Fruit fly (Drosophila melanogaster) whole organism, prepupa: Measurements from ENCODE around the gene CG13309.

Source experiments
- Blimp-1 ChIP-seq: fragments of 200-800 bp; sonication (Bioruptor generic); optimal IDR thresholded peaks from 3 replicates; lab custom pipeline; 2017; ENCODE audit warnings: missing biosample characterization, missing genetic modification characterization, mild to moderate bottlenecking, moderate library complexity, missing genetic modification reagents
- CG10631 ChIP-seq: fragments of 200-800 bp; sonication (Bioruptor generic); optimal IDR thresholded peaks from 2 replicates; lab custom pipeline; 2016; ENCODE audit warnings: missing biosample characterization, missing genetic modification characterization
- CG10669 ChIP-seq: fragments of 200-800 bp; sonication (Bioruptor generic); optimal IDR thresholded peaks from 3 replicates; lab custom pipeline; 2018; ENCODE audit warnings: missing biosample characterization, mild to moderate bottlenecking, missing genetic modification characterization, moderate library complexity
- CG11902 ChIP-seq: fragments of 200-800 bp; sonication (Bioruptor generic); optimal IDR thresholded peaks from 3 replicates; lab custom pipeline; 2016; ENCODE audit warnings: missing biosample characterization, missing genetic modification characterization
- CG15336 ChIP-seq: fragments of 200-800 bp; sonication (Bioruptor generic); IDR thresholded peaks from 2 replicates; pipeline ENCODE4 v1.3.6; 2022; ENCODE audit warnings: missing biosample characterization, missing genetic modification characterization
- CG1621 ChIP-seq: fragments of 200-800 bp; sonication (Bioruptor generic); optimal IDR thresholded peaks from 3 replicates; lab custom pipeline; 2018; ENCODE audit warnings: missing biosample characterization, mild to moderate bottlenecking, missing genetic modification characterization
- CG16779 ChIP-seq: fragments of 200-800 bp; sonication (Bioruptor generic); optimal IDR thresholded peaks from 3 replicates; lab custom pipeline; 2017; ENCODE audit warnings: missing biosample characterization, mild to moderate bottlenecking, missing genetic modification characterization
- CG3032 ChIP-seq: fragments of 200-800 bp; optimal IDR thresholded peaks from 2 replicates; lab custom pipeline; 2019; ENCODE audit warnings: missing biosample characterization, mild to moderate bottlenecking, missing genetic modification characterization, moderate library complexity
- CG32006 ChIP-seq: fragments of 200-800 bp; sonication (Bioruptor generic); optimal IDR thresholded peaks from 3 replicates; lab custom pipeline; 2017; ENCODE audit warnings: missing biosample characterization, mild to moderate bottlenecking, missing genetic modification characterization
- CG3919 ChIP-seq: fragments of 200-800 bp; sonication (Bioruptor generic); optimal IDR thresholded peaks from 3 replicates; lab custom pipeline; 2016; ENCODE audit warnings: missing biosample characterization, missing genetic modification characterization
- CG6163 ChIP-seq: fragments of 200-800 bp; sonication (Bioruptor generic); IDR thresholded peaks from 3 replicates; pipeline ENCODE4 v1.3.6; 2022; ENCODE audit warnings: missing biosample characterization, missing genetic modification characterization
- CG6276 ChIP-seq: fragments of 200-800 bp; sonication (Bioruptor generic); optimal IDR thresholded peaks from 2 replicates; lab custom pipeline; 2017; ENCODE audit warnings: missing biosample characterization, mild to moderate bottlenecking, missing genetic modification characterization
- CG6792 ChIP-seq: fragments of 200-800 bp; sonication (Bioruptor generic); optimal IDR thresholded peaks from 3 replicates; lab custom pipeline; 2016; ENCODE audit warnings: missing biosample characterization, missing genetic modification characterization
- CG6808 ChIP-seq: fragments of 200-800 bp; sonication (Bioruptor generic); optimal IDR thresholded peaks from 3 replicates; lab custom pipeline; 2017; ENCODE audit warnings: missing biosample characterization, missing genetic modification characterization, mild to moderate bottlenecking, moderate library complexity, missing genetic modification reagents
- CG6854 ChIP-seq: fragments of 200-800 bp; sonication (Bioruptor generic); optimal IDR thresholded peaks from 2 replicates; lab custom pipeline; 2017; ENCODE audit warnings: missing biosample characterization, mild to moderate bottlenecking, missing genetic modification characterization
- CG7368 ChIP-seq: fragments of 200-800 bp; sonication (Bioruptor generic); optimal IDR thresholded peaks from 3 replicates; lab custom pipeline; 2016; ENCODE audit warnings: missing biosample characterization, missing genetic modification characterization
- CG8319 ChIP-seq: fragments of 200-800 bp; sonication (Bioruptor generic); optimal IDR thresholded peaks from 3 replicates; lab custom pipeline; 2016; ENCODE audit warnings: missing biosample characterization, missing genetic modification characterization
- CG8632 ChIP-seq: fragments of 200-800 bp; sonication (Bioruptor generic); optimal IDR thresholded peaks from 3 replicates; lab custom pipeline; 2016; ENCODE audit warnings: missing biosample characterization, missing genetic modification characterization
- Eip75B ChIP-seq: fragments of 200-800 bp; sonication (Bioruptor generic); optimal IDR thresholded peaks from 3 replicates; lab custom pipeline; 2016; ENCODE audit warnings: missing biosample characterization, missing genetic modification characterization
- Eip93F ChIP-seq: fragments of 200-800 bp; sonication (Bioruptor generic); optimal IDR thresholded peaks from 2 replicates; lab custom pipeline; 2016; ENCODE audit warnings: missing biosample characterization, mild to moderate bottlenecking, missing genetic modification characterization
- Ets21C ChIP-seq: fragments of 200-800 bp; sonication (Bioruptor generic); optimal IDR thresholded peaks from 3 replicates; lab custom pipeline; 2016; ENCODE audit warnings: missing biosample characterization, missing genetic modification characterization
- Gug ChIP-seq: fragments of 200-800 bp; sonication (Bioruptor generic); IDR thresholded peaks from 2 replicates; pipeline ENCODE4 v1.3.6; 2022; ENCODE audit warnings: missing biosample characterization, missing genetic modification characterization
- Hr38 ChIP-seq: sonication (Bioruptor generic); optimal IDR thresholded peaks from 2 replicates; lab custom pipeline; 2016; ENCODE audit warnings: missing biosample characterization, missing genetic modification characterization
- Hr39 ChIP-seq: fragments of 200-800 bp; sonication (Bioruptor generic); optimal IDR thresholded peaks from 2 replicates; lab custom pipeline; 2016; ENCODE audit warnings: missing biosample characterization, missing genetic modification characterization
- Lpt ChIP-seq: fragments of 200-800 bp; sonication (Bioruptor generic); optimal IDR thresholded peaks from 3 replicates; lab custom pipeline; 2016; ENCODE audit warnings: missing biosample characterization, missing genetic modification characterization
- Met ChIP-seq: fragments of 200-800 bp; sonication (Bioruptor generic); optimal IDR thresholded peaks from 3 replicates; lab custom pipeline; 2016; ENCODE audit warnings: missing biosample characterization, missing genetic modification characterization
- OdsH ChIP-seq: fragments of 200-800 bp; sonication (Bioruptor generic); optimal IDR thresholded peaks from 3 replicates; lab custom pipeline; 2016; ENCODE audit warnings: missing biosample characterization, missing genetic modification characterization
- Smox ChIP-seq: fragments of 200-800 bp; sonication (Bioruptor generic); optimal IDR thresholded peaks from 3 replicates; lab custom pipeline; 2016; ENCODE audit warnings: missing biosample characterization, missing genetic modification characterization
- Sox102F ChIP-seq: fragments of 200-800 bp; sonication (Bioruptor generic); optimal IDR thresholded peaks from 2 replicates; lab custom pipeline; 2016; ENCODE audit warnings: missing biosample characterization, mild to moderate bottlenecking, missing genetic modification characterization
- Sox14 ChIP-seq: fragments of 200-800 bp; sonication (Bioruptor generic); optimal IDR thresholded peaks from 3 replicates; lab custom pipeline; 2016; ENCODE audit warnings: missing biosample characterization, missing genetic modification characterization
- Sox15 ChIP-seq: fragments of 200-800 bp; sonication (Bioruptor generic); optimal IDR thresholded peaks from 3 replicates; lab custom pipeline; 2016; ENCODE audit warnings: missing biosample characterization, missing genetic modification characterization
- achi ChIP-seq: fragments of 200-800 bp; sonication (Bioruptor generic); optimal IDR thresholded peaks from 3 replicates; lab custom pipeline; 2016; ENCODE audit warnings: missing biosample characterization, missing genetic modification characterization
- dac ChIP-seq: fragments of 200-800 bp; sonication (Bioruptor generic); optimal IDR thresholded peaks from 2 replicates; lab custom pipeline; 2017; ENCODE audit warnings: missing biosample characterization, mild to moderate bottlenecking, missing genetic modification characterization
- dsx ChIP-seq: fragments of 200-800 bp; optimal IDR thresholded peaks from 3 replicates; lab custom pipeline; 2019; ENCODE audit warnings: missing biosample characterization, mild to moderate bottlenecking, missing genetic modification characterization, moderate library complexity; ENCODE audit not compliant: poor library complexity, severe bottlenecking
- eg ChIP-seq: fragments of 200-800 bp; sonication (Bioruptor generic); IDR thresholded peaks from 3 replicates; pipeline ENCODE4 v1.3.6; 2022; ENCODE audit warnings: missing biosample characterization, missing genetic modification characterization
- fd59A ChIP-seq: fragments of 200-800 bp; sonication (Bioruptor generic); optimal IDR thresholded peaks from 2 replicates; lab custom pipeline; 2017; ENCODE audit warnings: missing biosample characterization, mild to moderate bottlenecking, missing genetic modification characterization, missing genetic modification reagents
- fd85E ChIP-seq: fragments of 200-800 bp; sonication (Bioruptor generic); optimal IDR thresholded peaks from 3 replicates; lab custom pipeline; 2016; ENCODE audit warnings: missing biosample characterization, missing genetic modification characterization
- lz ChIP-seq: fragments of 200-800 bp; sonication (Bioruptor generic); optimal IDR thresholded peaks from 3 replicates; lab custom pipeline; 2016; ENCODE audit warnings: missing biosample characterization, missing genetic modification characterization
- pdm3 ChIP-seq: fragments of 200-800 bp; sonication (Bioruptor generic); optimal IDR thresholded peaks from 3 replicates; lab custom pipeline; 2016; ENCODE audit warnings: missing biosample characterization, missing genetic modification characterization
- ss ChIP-seq, 2 experiments: fragments of 200-800 bp; sonication (Bioruptor generic); optimal IDR thresholded peaks; 2 replicates in 1 of 2; 3 replicates in 1 of 2; lab custom pipeline; 2017 to 2018; ENCODE audit warnings: mild to moderate bottlenecking in 2 of 2, missing biosample characterization in 2 of 2, missing genetic modification characterization in 2 of 2, moderate library complexity in 1 of 2
- svp ChIP-seq: fragments of 200-800 bp; sonication (Bioruptor generic); peaks from one replicate; lab custom pipeline; 2016; ENCODE audit warnings: missing biosample characterization, missing genetic modification characterization
- topi ChIP-seq: fragments of 200-800 bp; sonication (Bioruptor generic); optimal IDR thresholded peaks from 3 replicates; lab custom pipeline; 2016; ENCODE audit warnings: missing biosample characterization, missing genetic modification characterization

Gene CG13309

dm6 chr3L:8821708-8822660 is 11.8 kb downstream of the CG13309 start (continued):
- TF ChIP-seq CG8632 (GFP tag; lab: Kevin White, UChicago) (peak; percentile 88), achi (GFP tag; lab: Kevin White, UChicago) (peak; percentile 88), CG1621 (peak; percentile 91), CG8319 (GFP tag; lab: Kevin White, UChicago) (peak; percentile 91), ss (GFP tag; optimal IDR thresholded peaks at IDR 0.05; lab: Kevin White, UChicago) (peak; percentile 91 to 93), pdm3 (peak; percentile 89), CG11902 (peak; percentile 85), CG32006 (GFP tag; lab: Kevin White, UChicago) (peak; percentile 85), CG6276 (GFP tag; lab: Kevin White, UChicago) (peak; percentile 76), CG16779 (tag; lab: Kevin White, UChicago) (peak; percentile 80)

- TF ChIP-seq dsx: peak; percentile 7
- no peak for TF ChIP-seq CG10669 (GFP tag; lab: Kevin White, UChicago)
- TF ChIP-seq CG6808 (GFP tag; lab: Kevin White, UChicago): peak; percentile 45
- 0 out of 3 replicates have a peak, but pooled peaks have one; percentile 15 for TF ChIP-seq eg
- TF ChIP-seq CG1621: peak; percentile 6
- TF ChIP-seq ss (GFP tag; optimal IDR thresholded peaks at IDR 0.05; lab: Kevin White, UChicago): no peak
- peak; percentile 91 for TF ChIP-seq Blimp-1 (GFP tag; lab: Kevin White, UChicago)
These were observed 12.8 kb downstream of the CG13309 start for dm6 chr3L:8822881-8823435.

- TF ChIP-seq svp (GFP tag; lab: Kevin White, UChicago): peak; percentile 78
- peak; percentile 38 for TF ChIP-seq CG7368 (GFP tag; lab: Kevin White, UChicago)
- TF ChIP-seq pdm3: peak; percentile 67
- peak; percentile 84 for TF ChIP-seq fd59A
- TF ChIP-seq CG6808 (GFP tag; lab: Kevin White, UChicago): peak; percentile 78
- TF ChIP-seq Sox14: peak; percentile 76
- no peak for TF ChIP-seq Blimp-1 (GFP tag; lab: Kevin White, UChicago)
- peak; percentile 47 for TF ChIP-seq Smox
- TF ChIP-seq lz: peak; percentile 45
- TF ChIP-seq fd85E (GFP tag; lab: Kevin White, UChicago): no peak
- TF ChIP-seq topi (GFP tag; lab: Kevin White, UChicago): peak; percentile 35
- peak; percentile 66 for TF ChIP-seq CG10631 (GFP tag; lab: Kevin White, UChicago)
- TF ChIP-seq CG6163: peak; percentile 86
- TF ChIP-seq CG11902: no peak
- TF ChIP-seq Ets21C: no peak
- no peak for TF ChIP-seq Hr38 (GFP tag; lab: Kevin White, UChicago)
- TF ChIP-seq Sox15 (GFP tag; lab: Kevin White, UChicago): peak; percentile 68
- peak; percentile 30 for TF ChIP-seq CG8319 (GFP tag; lab: Kevin White, UChicago)
- TF ChIP-seq dac (GFP tag; lab: Kevin White, UChicago): no peak
- TF ChIP-seq Gug (GFP tag; lab: Robert Waterston, UW): peak; percentile 53; the same call in 1 of the 2 replicates
- TF ChIP-seq CG6854 (GFP tag; lab: Kevin White, UChicago): no peak
- TF ChIP-seq CG6792: peak; percentile 63
- TF ChIP-seq CG6276 (GFP tag; lab: Kevin White, UChicago): no peak
- TF ChIP-seq dsx: peak; percentile 69
- peak; percentile 50 for TF ChIP-seq Sox102F (GFP tag; lab: Kevin White, UChicago)
- TF ChIP-seq Hr39 (GFP tag; lab: Kevin White, UChicago): peak; percentile 73
- peak; percentile 46 for TF ChIP-seq CG3919 (GFP tag; lab: Kevin White, UChicago)
- peak; percentile 55 for TF ChIP-seq Met (GFP tag; lab: Kevin White, UChicago)
- peak; percentile 61 for TF ChIP-seq CG10669 (GFP tag; lab: Kevin White, UChicago)
- peak; percentile 75 for TF ChIP-seq achi (GFP tag; lab: Kevin White, UChicago)
- TF ChIP-seq Lpt (GFP tag; lab: Kevin White, UChicago): peak; percentile 11
- peak; percentile 39; the same call in 1 of the 2 replicates for TF ChIP-seq CG15336 (GFP tag; lab: Robert Waterston, UW)
- TF ChIP-seq CG1621: peak; percentile 84
- TF ChIP-seq OdsH (GFP tag; lab: Kevin White, UChicago): peak; percentile 81
- peak; percentile 84 for TF ChIP-seq CG3032 (tag; lab: Kevin White, UChicago)
- TF ChIP-seq Eip93F (GFP tag; lab: Kevin White, UChicago): no peak
- peak; percentile 51 for TF ChIP-seq Eip75B (GFP tag; lab: Kevin White, UChicago)
These were observed 13.7 kb downstream of the CG13309 start for dm6 chr3L:8823730-8824374.
